Fruit fly (Drosophila melanogaster): Measurements from ENCODE around the gene Top1.

DNA sequence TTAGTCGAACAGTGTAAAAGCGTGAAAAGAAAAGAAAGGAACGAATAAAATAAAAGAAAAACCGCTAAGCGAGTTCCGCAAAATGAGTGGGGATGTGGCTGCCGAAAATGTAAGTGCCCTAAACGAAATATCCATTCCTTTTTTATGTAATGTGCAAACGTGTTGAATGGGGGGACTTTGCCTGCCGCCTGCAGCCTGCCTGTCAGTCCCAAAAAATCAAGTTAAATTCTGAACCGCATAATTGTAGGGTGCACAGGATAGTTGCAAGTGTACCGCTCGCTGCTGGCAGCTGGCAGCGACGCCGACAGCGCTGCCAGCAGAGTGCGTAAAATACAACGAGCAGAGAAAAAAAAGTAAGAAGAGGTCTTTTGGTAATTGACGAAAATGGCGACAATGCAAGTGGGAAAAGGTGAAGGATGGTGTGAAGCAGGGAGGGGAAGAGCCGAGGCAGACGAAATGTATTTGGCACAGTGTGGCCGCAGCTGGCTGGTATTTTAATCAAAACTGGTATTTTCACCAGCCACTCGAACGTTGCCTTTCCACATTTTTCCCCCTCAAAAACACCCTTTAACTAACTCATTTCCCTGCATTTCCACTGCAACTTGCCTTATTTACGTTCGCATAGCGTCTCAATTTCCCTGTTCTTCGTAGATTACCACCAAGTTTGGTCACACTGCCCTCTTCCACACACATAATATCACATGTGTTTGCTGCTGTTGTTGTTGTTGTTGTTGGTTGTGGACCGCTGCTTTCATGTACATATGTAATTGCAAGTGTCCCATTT lies 612 bp downstream of the Top1 start:
- TF ChIP-seq OdsH (GFP tag; optimal IDR thresholded peaks at IDR 0.05), result no peak
- no peak for TF ChIP-seq CG31627 (GFP tag; optimal IDR thresholded peaks at IDR 0.05)
- TF ChIP-seq net (GFP tag; optimal IDR thresholded peaks at IDR 0.05), result no peak

Data from whole organism, prepupa.